Fruit fly (Drosophila melanogaster) whole organism, embryonic: ENCODE results near the gene CG15876.

ENCODE experiments used
- Blimp-1 ChIP-seq: fragments of 200-800 bp; sonication (Bioruptor generic); optimal IDR thresholded peaks from 3 replicates; lab custom pipeline; 2018; ENCODE audit warnings: missing biosample characterization, missing genetic modification characterization, mild to moderate bottlenecking, moderate library complexity, missing genetic modification reagents
- CG10147 ChIP-seq: fragments of 200-800 bp; sonication (Bioruptor generic); optimal IDR thresholded peaks from 2 replicates; lab custom pipeline; 2019; ENCODE audit warnings: missing biosample characterization, mild to moderate bottlenecking, missing genetic modification characterization, moderate library complexity
- CG1024 ChIP-seq: fragments of 200-800 bp; sonication (Bioruptor generic); IDR thresholded peaks from 2 replicates; pipeline ENCODE4 v1.3.6; 2022; ENCODE audit warnings: missing biosample characterization, missing genetic modification characterization
- CG10979 ChIP-seq: fragments of 200-800 bp; sonication (Bioruptor generic); optimal IDR thresholded peaks from 2 replicates; lab custom pipeline; 2018; ENCODE audit warnings: missing biosample characterization, mild to moderate bottlenecking, missing genetic modification characterization, moderate library complexity
- CG11504 ChIP-seq: fragments of 200-800 bp; sonication (Bioruptor generic); optimal IDR thresholded peaks from 3 replicates; lab custom pipeline; 2019; ENCODE audit warnings: missing biosample characterization, mild to moderate bottlenecking, missing genetic modification characterization, moderate library complexity
- CG12299 ChIP-seq: fragments of 200-800 bp; sonication (Bioruptor generic); optimal IDR thresholded peaks from 2 replicates; lab custom pipeline; 2018; ENCODE audit warnings: missing biosample characterization, mild to moderate bottlenecking, missing genetic modification characterization
- CG14441 ChIP-seq: fragments of 200-800 bp; sonication (Bioruptor generic); IDR thresholded peaks from 2 replicates; pipeline ENCODE4 v1.3.6; 2022; ENCODE audit warnings: missing biosample characterization, missing genetic modification characterization
- CG15479 ChIP-seq: fragments of 200-800 bp; sonication (Bioruptor generic); optimal IDR thresholded peaks from 3 replicates; lab custom pipeline; 2019; ENCODE audit warnings: missing biosample characterization, mild to moderate bottlenecking, missing genetic modification characterization, moderate library complexity
- CG15514 ChIP-seq: fragments of 200-800 bp; sonication (Bioruptor generic); optimal IDR thresholded peaks from 3 replicates; lab custom pipeline; 2017; ENCODE audit warnings: missing biosample characterization, missing genetic modification characterization, mild to moderate bottlenecking, moderate library complexity, missing genetic modification reagents
- CG17385 ChIP-seq: fragments of 200-800 bp; sonication (Bioruptor generic); optimal IDR thresholded peaks from 3 replicates; lab custom pipeline; 2018; ENCODE audit warnings: missing biosample characterization, mild to moderate bottlenecking, missing genetic modification characterization
- CG17802 ChIP-seq: fragments of 200-800 bp; sonication (Bioruptor generic); optimal IDR thresholded peaks from 2 replicates; lab custom pipeline; 2018; ENCODE audit warnings: missing biosample characterization, mild to moderate bottlenecking, missing genetic modification characterization, moderate library complexity
- CG31388 ChIP-seq: fragments of 200-800 bp; sonication (Bioruptor generic); optimal IDR thresholded peaks from 2 replicates; lab custom pipeline; 2016; ENCODE audit warnings: missing biosample characterization, missing genetic modification characterization
- CG33213 ChIP-seq: fragments of 200-800 bp; sonication (Bioruptor generic); optimal IDR thresholded peaks from 3 replicates; lab custom pipeline; 2016; ENCODE audit warnings: missing biosample characterization, missing genetic modification characterization
- CG3407 ChIP-seq: fragments of 200-800 bp; sonication (Bioruptor generic); optimal IDR thresholded peaks from 2 replicates; lab custom pipeline; 2018; ENCODE audit warnings: missing biosample characterization, mild to moderate bottlenecking, missing genetic modification characterization
- CG42726 ChIP-seq: fragments of 200-800 bp; sonication (Bioruptor generic); IDR thresholded peaks from 2 replicates; pipeline ENCODE4 v1.3.6; 2022; ENCODE audit warnings: missing biosample characterization, missing genetic modification characterization; ENCODE audit not compliant: partially characterized antibody
- CG4404 ChIP-seq: fragments of 200-800 bp; sonication (Bioruptor generic); IDR thresholded peaks from 2 replicates; pipeline ENCODE4 v1.3.6; 2022; ENCODE audit warnings: missing biosample characterization, missing genetic modification characterization
- CG4617 ChIP-seq: fragments of 200-800 bp; sonication (Bioruptor generic); optimal IDR thresholded peaks from 3 replicates; lab custom pipeline; 2016; ENCODE audit warnings: missing biosample characterization, missing genetic modification characterization, borderline replicate concordance
- CG4820 ChIP-seq: fragments of 200-800 bp; sonication (Bioruptor generic); optimal IDR thresholded peaks from 3 replicates; lab custom pipeline; 2016; ENCODE audit warnings: missing biosample characterization, missing genetic modification characterization
- CG5245 ChIP-seq: fragments of 200-800 bp; sonication (Bioruptor generic); optimal IDR thresholded peaks from 3 replicates; lab custom pipeline; 2016; ENCODE audit warnings: missing biosample characterization, missing genetic modification characterization
- CG6272 ChIP-seq: fragments of 200-800 bp; sonication (Bioruptor generic); IDR thresholded peaks from 2 replicates; pipeline ENCODE4 v1.3.6; 2022; ENCODE audit warnings: missing biosample characterization, missing genetic modification characterization
- CG6683 ChIP-seq: fragments of 200-800 bp; sonication (Bioruptor generic); optimal IDR thresholded peaks from 2 replicates; lab custom pipeline; 2017; ENCODE audit warnings: missing biosample characterization, mild to moderate bottlenecking, missing genetic modification characterization, missing genetic modification reagents
- CG6765 ChIP-seq: fragments of 200-800 bp; sonication (Bioruptor generic); optimal IDR thresholded peaks from 3 replicates; lab custom pipeline; 2017; ENCODE audit warnings: missing biosample characterization, mild to moderate bottlenecking, missing genetic modification characterization
- CG7839 ChIP-seq: fragments of 200-800 bp; sonication (Bioruptor generic); optimal IDR thresholded peaks from 3 replicates; lab custom pipeline; 2018; ENCODE audit warnings: missing biosample characterization, mild to moderate bottlenecking, missing genetic modification characterization, moderate library complexity
- Camta ChIP-seq: fragments of 200-800 bp; sonication (Bioruptor generic); optimal IDR thresholded peaks from 2 replicates; lab custom pipeline; 2016; ENCODE audit warnings: missing biosample characterization, missing genetic modification characterization
- CkIIα-i1 ChIP-seq: fragments of 200-800 bp; sonication (Bioruptor generic); IDR thresholded peaks from 2 replicates; pipeline ENCODE4 v1.3.6; 2022; ENCODE audit warnings: missing biosample characterization, missing genetic modification characterization
- Doc2 ChIP-seq: fragments of 200-800 bp; sonication (Bioruptor generic); IDR thresholded peaks from 2 replicates; pipeline ENCODE4 v1.3.6; 2022; ENCODE audit warnings: missing biosample characterization, missing genetic modification characterization
- Elba2 ChIP-seq: fragments of 200-800 bp; sonication (Bioruptor generic); optimal IDR thresholded peaks from 3 replicates; lab custom pipeline; 2016; ENCODE audit warnings: missing biosample characterization, missing genetic modification characterization
- Hand ChIP-seq: fragments of 200-800 bp; sonication (Bioruptor generic); optimal IDR thresholded peaks from 2 replicates; lab custom pipeline; 2017; ENCODE audit warnings: mild to moderate bottlenecking, missing biosample characterization, missing genetic modification reagents, missing genetic modification characterization
- Scr ChIP-seq: fragments of 200-800 bp; sonication (Bioruptor generic); IDR thresholded peaks from 2 replicates; pipeline ENCODE4 v1.3.6; 2022; ENCODE audit warnings: missing biosample characterization, missing genetic modification characterization; ENCODE audit not compliant: partially characterized antibody
- Side ChIP-seq: fragments of 200-800 bp; sonication (Bioruptor generic); optimal IDR thresholded peaks from 2 replicates; lab custom pipeline; 2016; ENCODE audit warnings: missing biosample characterization, missing genetic modification characterization
- Trl ChIP-seq, 3 experiments: fragments of >200 bp in 2 of 3; fragments of 200-800 bp in 1 of 3; sonication (Bioruptor generic) in 1 of 3; optimal IDR thresholded peaks; 2 replicates in 1 of 3; 3 replicates in 2 of 3; lab custom pipeline; 2016 to 2017; ENCODE audit warnings: missing biosample characterization in 1 of 3, missing genetic modification characterization in 1 of 3
- bbx ChIP-seq: fragments of 200-800 bp; sonication (Bioruptor generic); IDR thresholded peaks from 2 replicates; pipeline ENCODE4 v1.3.6; 2022; ENCODE audit warnings: missing biosample characterization, missing genetic modification characterization; ENCODE audit not compliant: partially characterized antibody
- chinmo ChIP-seq: fragments of 200-800 bp; sonication (Bioruptor generic); IDR thresholded peaks from 4 replicates; pipeline ENCODE4 v1.3.6; 2022; ENCODE audit warnings: missing biosample characterization, missing genetic modification characterization; ENCODE audit not compliant: partially characterized antibody
- croc ChIP-seq: fragments of 200-800 bp; sonication (Bioruptor generic); conservative IDR thresholded peaks from 3 replicates; pipeline ENCODE4 v1.3.6; 2022; ENCODE audit warnings: missing biosample characterization, missing genetic modification characterization
- gcm2 ChIP-seq: fragments of 200-800 bp; sonication (Bioruptor generic); optimal IDR thresholded peaks from 2 replicates; lab custom pipeline; 2016; ENCODE audit warnings: missing biosample characterization, missing genetic modification characterization
- grn ChIP-seq: fragments of 200-800 bp; sonication (Bioruptor generic); optimal IDR thresholded peaks from 3 replicates; lab custom pipeline; 2017; ENCODE audit warnings: missing biosample characterization, missing genetic modification characterization
- ham ChIP-seq: fragments of 200-800 bp; sonication (Bioruptor generic); IDR thresholded peaks from 2 replicates; pipeline ENCODE4 v1.3.6; 2022; ENCODE audit warnings: missing biosample characterization, missing genetic modification characterization
- kah ChIP-seq: fragments of 200-800 bp; sonication (Bioruptor generic); optimal IDR thresholded peaks from 2 replicates; lab custom pipeline; 2018; ENCODE audit warnings: missing biosample characterization, mild to moderate bottlenecking, missing genetic modification characterization
- phol ChIP-seq: fragments of 200-800 bp; sonication (Bioruptor generic); optimal IDR thresholded peaks from 3 replicates; lab custom pipeline; 2018; ENCODE audit warnings: missing biosample characterization, mild to moderate bottlenecking, missing genetic modification characterization, moderate library complexity
- pum ChIP-seq: fragments of 200-800 bp; sonication (Bioruptor generic); optimal IDR thresholded peaks from 2 replicates; lab custom pipeline; 2016; ENCODE audit warnings: missing biosample characterization, missing genetic modification characterization
- repo ChIP-seq: fragments of 200-800 bp; sonication (Bioruptor generic); optimal IDR thresholded peaks from 2 replicates; lab custom pipeline; 2016; ENCODE audit warnings: missing biosample characterization, missing genetic modification characterization
- seq ChIP-seq: fragments of 200-800 bp; sonication (Bioruptor generic); IDR thresholded peaks from 2 replicates; pipeline ENCODE4 v1.3.6; 2022; ENCODE audit warnings: missing biosample characterization, missing genetic modification characterization
- sim ChIP-seq: fragments of 200-800 bp; sonication (Bioruptor generic); IDR thresholded peaks from 2 replicates; pipeline ENCODE4 v1.3.6; 2022; ENCODE audit warnings: missing biosample characterization, missing genetic modification characterization
- sna ChIP-seq: fragments of 200-800 bp; sonication (Bioruptor generic); IDR thresholded peaks from 2 replicates; pipeline ENCODE4 v1.3.6; 2022; ENCODE audit warnings: missing biosample characterization, missing genetic modification characterization; ENCODE audit not compliant: partially characterized antibody
- so ChIP-seq: fragments of 200-800 bp; sonication (Bioruptor generic); IDR thresholded peaks from 3 replicates; pipeline ENCODE4 v1.3.6; 2022; ENCODE audit warnings: missing biosample characterization, missing genetic modification characterization
- tna ChIP-seq: fragments of 200-800 bp; sonication (Bioruptor generic); IDR thresholded peaks from 2 replicates; pipeline ENCODE4 v1.3.6; 2022; ENCODE audit warnings: missing biosample characterization, missing genetic modification characterization; ENCODE audit not compliant: partially characterized antibody
- wek ChIP-seq: fragments of 200-800 bp; sonication (Bioruptor generic); optimal IDR thresholded peaks from 3 replicates; lab custom pipeline; 2018; ENCODE audit warnings: missing biosample characterization, mild to moderate bottlenecking, missing genetic modification characterization, moderate library complexity
- wor ChIP-seq: fragments of 200-800 bp; sonication (Bioruptor generic); IDR thresholded peaks from 2 replicates; pipeline ENCODE4 v1.3.6; 2022; ENCODE audit warnings: missing biosample characterization, missing genetic modification characterization
- zen ChIP-seq: fragments of 200-800 bp; sonication (Bioruptor generic); optimal IDR thresholded peaks from 3 replicates; lab custom pipeline; 2018; ENCODE audit warnings: missing biosample characterization, mild to moderate bottlenecking, missing genetic modification characterization, moderate library complexity

The CG15876 gene

DNA sequence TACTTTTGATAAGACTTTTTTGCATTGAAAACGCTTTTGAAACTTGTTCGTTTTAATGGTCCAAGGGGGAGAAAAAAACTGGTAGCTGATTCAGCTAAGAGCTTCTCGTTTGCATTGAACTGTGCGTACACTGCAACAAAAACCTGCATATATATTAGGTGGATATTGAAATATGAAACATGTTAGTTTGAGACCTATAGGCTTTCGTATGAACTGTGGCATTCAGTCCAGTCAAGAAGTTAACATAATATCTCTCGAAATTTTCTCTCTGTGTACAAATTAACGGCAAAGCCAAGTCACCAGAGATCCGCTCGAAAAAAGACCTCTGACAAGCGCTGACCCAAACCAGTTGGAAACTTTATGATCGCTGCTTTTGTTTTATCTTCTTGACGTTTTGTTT is 3.4 kb upstream of the CG15876 start (continued):
- TF ChIP-seq Side = peak; percentile 76
- TF ChIP-seq CG11504 (tag; lab: Kevin White, UChicago) = peak; percentile 89
- peak; percentile 64 for TF ChIP-seq CG3407 (GFP tag; lab: Kevin White, UChicago)
- TF ChIP-seq croc = peak; percentile 60; the same call in 2 of the 3 replicates
- no peak for TF ChIP-seq tna (GFP tag; lab: Robert Waterston, UW)
- TF ChIP-seq CkIIα-i1 (GFP tag; lab: Robert Waterston, UW) = 0 out of 2 replicates have a peak, but pooled peaks have one; percentile 48
- TF ChIP-seq CG17385 (GFP tag; lab: Kevin White, UChicago) = peak; percentile 82
- peak; percentile 66 for TF ChIP-seq CG12299 (tag; lab: Kevin White, UChicago)
- peak; percentile 88 for TF ChIP-seq CG7839 (tag; lab: Kevin White, UChicago)
- TF ChIP-seq CG4617 (GFP tag; lab: Kevin White, UChicago) = peak; percentile 36
- TF ChIP-seq phol = peak; percentile 85
- peak; percentile 76 for TF ChIP-seq CG10147 (GFP tag; lab: Kevin White, UChicago)
- no peak for TF ChIP-seq ham
- TF ChIP-seq CG6765 (GFP tag; lab: Kevin White, UChicago) = peak; percentile 70
- TF ChIP-seq CG14441 (GFP tag; lab: Robert Waterston, UW) = peak; percentile 88
- TF ChIP-seq bbx (GFP tag; lab: Robert Waterston, UW) = no peak
- no peak for TF ChIP-seq sna (GFP tag; lab: Robert Waterston, UW)
- no peak for TF ChIP-seq Scr
- peak; percentile 53 for TF ChIP-seq wek (GFP tag; lab: Kevin White, UChicago)
- TF ChIP-seq zen (tag; lab: Kevin White, UChicago) = peak; percentile 53
- TF ChIP-seq CG1024 = peak; percentile 82
- peak; percentile 89 for TF ChIP-seq seq
- TF ChIP-seq CG15514 (GFP tag; lab: Kevin White, UChicago) = peak; percentile 73
- no peak for TF ChIP-seq grn
- peak; percentile 49 for TF ChIP-seq CG31388
- TF ChIP-seq so = peak; percentile 89
- peak; percentile 83 for TF ChIP-seq CG4820 (GFP tag; lab: Kevin White, UChicago)
- peak; percentile 71 for TF ChIP-seq pum
- peak; percentile 22 for TF ChIP-seq Hand (GFP tag; lab: Kevin White, UChicago)
- TF ChIP-seq chinmo (GFP tag; lab: Robert Waterston, UW) = 0 out of 4 replicates have a peak, but pooled peaks have one; percentile 31
- TF ChIP-seq CG42726 (GFP tag; lab: Robert Waterston, UW) = no peak
- TF ChIP-seq Camta (GFP tag; lab: Kevin White, UChicago) = peak; percentile 66
- peak; percentile 70 for TF ChIP-seq CG17802
- TF ChIP-seq CG6272 = peak; percentile 76
- TF ChIP-seq gcm2 (GFP tag; lab: Kevin White, UChicago) = peak; percentile 60
- TF ChIP-seq kah (GFP tag; lab: Kevin White, UChicago) = peak; percentile 67
- peak; percentile 70 for TF ChIP-seq repo (GFP tag; lab: Kevin White, UChicago)
- peak; percentile 81 for TF ChIP-seq Blimp-1 (GFP tag; lab: Kevin White, UChicago)
- TF ChIP-seq CG10979 (tag; lab: Kevin White, UChicago) = peak; percentile 78
- no peak for TF ChIP-seq Doc2 (GFP tag; lab: Robert Waterston, UW)
- TF ChIP-seq CG4404 (GFP tag; lab: Robert Waterston, UW) = 0 out of 2 replicates have a peak, but pooled peaks have one; percentile 38
- peak; percentile 40 for TF ChIP-seq CG6683
- TF ChIP-seq sim = no peak; the same call in 1 of the 2 replicates
- no peak for TF ChIP-seq CG15479 (GFP tag; lab: Kevin White, UChicago)
- TF ChIP-seq wor = peak; percentile 49; the same call in 1 of the 2 replicates
- no peak for TF ChIP-seq Trl (optimal IDR thresholded peaks at IDR 0.05; lab: Kevin White, UChicago)
- TF ChIP-seq Trl (GFP tag; optimal IDR thresholded peaks at IDR 0.05; lab: Kevin White, UChicago) = peak; percentile 83
- TF ChIP-seq Elba2 (GFP tag; lab: Kevin White, UChicago) = no peak
- peak; percentile 79 for TF ChIP-seq CG5245 (GFP tag; lab: Kevin White, UChicago)
- TF ChIP-seq CG33213 (GFP tag; lab: Kevin White, UChicago) = peak; percentile 85
